Worm (Caenorhabditis elegans): Measurements from ENCODE around the gene F21C10.13.

The F21C10.13 gene

DNA sequence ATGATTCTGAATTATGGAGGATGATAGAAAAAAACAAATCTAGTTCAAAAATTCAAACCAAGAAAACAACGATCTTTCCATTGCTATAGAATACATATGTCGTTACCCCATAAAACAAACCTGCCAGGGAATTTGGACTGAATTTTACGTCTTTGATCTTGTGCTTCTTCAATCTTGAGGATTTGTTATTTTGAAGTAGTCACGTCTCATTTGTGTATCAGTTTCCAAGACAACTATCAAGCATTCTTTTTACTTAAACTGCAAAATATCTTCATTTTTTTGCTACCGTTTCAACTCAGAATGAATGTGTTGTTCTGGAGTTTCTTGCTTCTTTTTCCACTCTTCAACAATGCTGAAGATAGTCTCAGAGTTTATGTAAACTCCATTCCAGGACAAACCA is 8.7 kb downstream of the F21C10.13 start, which contains the start of gene F21C10.19:
F21C10.19 (plus strand) TSS at position 301 of the 400 bp plus-strand sequence.
- TF ChIP-seq ces-1 (GFP tag; optimal IDR thresholded peaks at IDR 0.05): no peak
- TF ChIP-seq nhr-12 (tag; optimal IDR thresholded peaks at IDR 0.05): no peak
- TF ChIP-seq ztf-11 (tag; optimal IDR thresholded peaks at IDR 0.05): no peak
- TF ChIP-seq lin-13 (tag; optimal IDR thresholded peaks at IDR 0.05): no peak
- no peak for TF ChIP-seq pha-4 (tag; optimal IDR thresholded peaks at IDR 0.05)
- TF ChIP-seq tbx-8 (GFP tag; optimal IDR thresholded peaks at IDR 0.05): no peak
- no peak for TF ChIP-seq cnd-1 (tag; optimal IDR thresholded peaks at IDR 0.05)
- no peak for TF ChIP-seq bed-3 (GFP tag; optimal IDR thresholded peaks at IDR 0.05)
- no peak for TF ChIP-seq drap-1 (GFP tag; optimal IDR thresholded peaks at IDR 0.05)
- TF ChIP-seq elt-3 (tag; optimal IDR thresholded peaks at IDR 0.05): no peak
- no peak for TF ChIP-seq zip-8 (tag; optimal IDR thresholded peaks at IDR 0.05)
- TF ChIP-seq unc-62 (GFP tag; optimal IDR thresholded peaks at IDR 0.05): no peak
- no peak for TF ChIP-seq nhr-237 (tag; optimal IDR thresholded peaks at IDR 0.05)
- TF ChIP-seq blmp-1 (tag; optimal IDR thresholded peaks at IDR 0.05): no peak
- TF ChIP-seq mls-2 (tag; optimal IDR thresholded peaks at IDR 0.05): no peak

DNA sequence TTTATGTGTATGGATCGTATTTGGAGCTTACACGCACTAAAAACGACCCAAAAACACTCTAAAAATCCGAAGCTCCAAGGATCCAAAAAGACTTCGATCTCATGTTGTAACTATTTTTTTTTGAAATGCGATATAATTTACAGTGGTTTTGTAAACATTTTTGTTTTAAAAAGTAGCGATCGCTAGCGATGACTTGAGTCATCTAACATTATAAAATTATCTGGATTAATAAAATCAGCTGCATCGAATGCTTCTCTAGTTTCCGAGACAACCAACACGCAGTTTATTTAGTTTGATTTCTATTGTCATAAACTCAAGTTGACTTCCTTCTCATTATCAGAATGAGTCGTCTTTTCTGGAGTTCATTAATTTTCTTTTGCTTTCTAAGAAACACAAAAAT is 9.9 kb downstream of the F21C10.13 start, which contains the start of gene F21C10.1:
F21C10.1 (plus strand) TSS at position 301 of the 400 bp plus-strand sequence.
- TF ChIP-seq blmp-1 (tag; optimal IDR thresholded peaks at IDR 0.05): no peak
- no peak for TF ChIP-seq zip-8 (tag; optimal IDR thresholded peaks at IDR 0.05)
- no peak for TF ChIP-seq tbx-8 (GFP tag; optimal IDR thresholded peaks at IDR 0.05)
- TF ChIP-seq ceh-39 (tag; optimal IDR thresholded peaks at IDR 0.05): no peak
- no peak for TF ChIP-seq unc-62 (GFP tag; optimal IDR thresholded peaks at IDR 0.05)
- no peak for TF ChIP-seq M03D4.4 (tag; optimal IDR thresholded peaks at IDR 0.05)
- no peak for TF ChIP-seq lin-32 (GFP tag; optimal IDR thresholded peaks at IDR 0.05)
- no peak for TF ChIP-seq nhr-12 (tag; optimal IDR thresholded peaks at IDR 0.05)
- no peak for TF ChIP-seq lin-13 (tag; optimal IDR thresholded peaks at IDR 0.05)
- TF ChIP-seq unc-39 (tag; optimal IDR thresholded peaks at IDR 0.05): no peak
- TF ChIP-seq nhr-28 (tag; optimal IDR thresholded peaks at IDR 0.05): no peak
- no peak for TF ChIP-seq sptf-1 (tag; optimal IDR thresholded peaks at IDR 0.05)
- no peak for TF ChIP-seq nhr-76 (tag; optimal IDR thresholded peaks at IDR 0.05)
- TF ChIP-seq hlh-1 (tag; optimal IDR thresholded peaks at IDR 0.05): no peak
- TF ChIP-seq bed-3 (GFP tag; optimal IDR thresholded peaks at IDR 0.05): no peak
- no peak for TF ChIP-seq ceh-83 (GFP tag; optimal IDR thresholded peaks at IDR 0.05)

DNA sequence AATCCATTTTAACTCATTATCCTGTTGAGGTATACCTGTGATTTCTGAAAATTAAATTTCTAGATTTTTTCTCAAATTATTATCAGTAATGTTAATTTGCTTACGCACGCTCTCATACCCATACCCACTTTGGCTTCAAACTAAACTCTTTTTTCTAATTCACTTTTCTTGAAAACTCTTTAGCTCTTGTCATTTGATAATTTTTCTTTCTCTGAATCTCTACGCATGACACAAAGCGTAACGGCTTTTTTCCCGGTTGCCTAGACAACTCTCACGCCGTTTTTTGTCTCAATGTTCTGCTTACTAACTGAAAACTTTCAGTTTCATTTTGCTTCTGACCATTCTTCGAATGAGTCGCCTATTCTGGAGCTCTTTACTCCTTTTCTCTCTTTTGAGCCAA is 11.8 kb downstream of the F21C10.13 start, which contains the start of gene B0222.1:
B0222.1 (plus strand) TSS at position 306 of the 400 bp plus-strand sequence.
- TF ChIP-seq mep-1 (tag; optimal IDR thresholded peaks at IDR 0.05) (no peak), ztf-11 (tag; optimal IDR thresholded peaks at IDR 0.05) (no peak), nhr-2 (tag; optimal IDR thresholded peaks at IDR 0.05) (no peak), lin-32 (GFP tag; optimal IDR thresholded peaks at IDR 0.05) (no peak), bed-3 (GFP tag; optimal IDR thresholded peaks at IDR 0.05) (no peak), nhr-12 (tag; optimal IDR thresholded peaks at IDR 0.05) (no peak), drap-1 (GFP tag; optimal IDR thresholded peaks at IDR 0.05) (no peak)

DNA sequence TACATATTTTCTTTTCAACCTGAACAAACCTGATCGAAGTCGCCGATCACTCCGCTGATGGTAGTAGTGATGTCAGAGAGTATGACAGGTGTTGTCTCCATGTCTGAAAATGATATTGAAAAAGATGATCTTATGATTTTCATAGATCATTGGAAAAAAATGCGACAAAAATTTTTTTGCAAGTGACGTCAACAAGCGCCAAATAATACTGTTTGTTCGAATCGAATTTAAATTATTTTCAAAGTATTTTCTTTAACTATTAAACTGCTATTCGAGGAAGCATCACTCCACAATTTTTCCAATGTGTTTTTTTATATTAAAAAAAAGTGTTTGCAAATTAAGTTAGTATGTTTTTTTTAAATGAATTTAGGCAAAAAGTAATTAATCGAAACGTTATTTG is 15.5 kb downstream of the F21C10.13 start, which contains the start of gene pitr-2:
pitr-2 (minus strand) TSS at position 101 of the 400 bp plus-strand sequence.
- TF ChIP-seq mls-2 (tag; optimal IDR thresholded peaks at IDR 0.05): no peak
- no peak for TF ChIP-seq nhr-2 (tag; optimal IDR thresholded peaks at IDR 0.05)
- no peak for TF ChIP-seq ceh-43 (GFP tag; optimal IDR thresholded peaks at IDR 0.05)
- TF ChIP-seq mep-1 (tag; optimal IDR thresholded peaks at IDR 0.05): no peak
- TF ChIP-seq elt-3 (tag; optimal IDR thresholded peaks at IDR 0.05): no peak
- TF ChIP-seq elt-1 (tag; optimal IDR thresholded peaks at IDR 0.05; ENCODE audit: borderline replicate concordance, insufficient read depth): no peak
- no peak for TF ChIP-seq nhr-237 (tag; optimal IDR thresholded peaks at IDR 0.05)
- TF ChIP-seq ceh-83 (GFP tag; optimal IDR thresholded peaks at IDR 0.05): no peak
- no peak for TF ChIP-seq unc-120 (tag; optimal IDR thresholded peaks at IDR 0.05; ENCODE audit: poor library complexity, severe bottlenecking)

DNA sequence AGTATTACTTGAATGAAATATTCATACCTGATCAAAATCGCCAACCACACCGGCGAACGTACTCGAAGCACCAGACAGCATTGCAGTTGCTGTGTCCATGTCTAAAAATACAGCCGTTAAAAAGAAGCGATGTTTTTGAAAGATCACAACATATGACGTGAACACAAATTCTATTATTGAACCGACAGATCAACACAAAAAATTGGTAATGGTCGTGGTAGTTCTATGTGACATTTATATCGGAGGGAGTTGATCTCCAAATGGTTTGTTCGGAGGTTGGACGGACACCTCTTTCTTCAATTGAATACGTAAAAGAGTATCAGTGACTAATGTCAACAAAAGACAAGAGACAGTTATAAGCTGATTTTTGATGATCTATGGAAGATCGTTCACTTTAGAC is 19.2 kb downstream of the F21C10.13 start, which contains the start of gene pitr-3:
pitr-3 (minus strand) TSS at position 101 of the 400 bp plus-strand sequence.
- TF ChIP-seq M03D4.4 (tag; optimal IDR thresholded peaks at IDR 0.05) (no peak), ceh-39 (tag; optimal IDR thresholded peaks at IDR 0.05) (no peak), unc-62 (GFP tag; optimal IDR thresholded peaks at IDR 0.05) (no peak)

DNA sequence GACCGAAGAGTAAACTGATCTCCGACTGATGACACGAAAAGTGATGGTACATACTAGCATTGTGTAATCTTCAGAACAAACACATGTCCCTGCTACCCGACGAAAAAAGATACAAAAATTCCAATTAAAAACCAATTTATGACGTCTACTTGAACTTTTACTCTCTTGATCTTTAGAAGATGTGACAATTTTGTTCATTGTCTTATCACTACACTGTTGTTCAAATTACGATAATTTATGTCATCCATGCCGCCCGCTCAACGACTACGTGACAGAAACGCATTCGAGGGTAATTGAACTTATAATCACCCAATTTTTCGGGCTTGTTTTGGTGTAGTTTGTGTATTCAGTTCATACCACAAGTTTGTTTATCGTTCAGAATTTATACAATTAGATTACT is 21.8 kb downstream of the F21C10.13 start:
- TF ChIP-seq mls-2 (tag; optimal IDR thresholded peaks at IDR 0.05): no peak
- no peak for TF ChIP-seq unc-62 (GFP tag; optimal IDR thresholded peaks at IDR 0.05)
